Fruit fly (Drosophila melanogaster): ENCODE measurements around the gene MED30.
A peak's percentile ranks its signal among the peaks of the same experiment; 100 is the strongest.

The MED30 gene

dm6 chr3L:633272-634254 lies 20.3 kb downstream of the MED30 start (continued):
- TF ChIP-seq CG43689 (GFP tag; IDR thresholded peaks at IDR 0.05) (no peak; the same call in 1 of the 2 replicates), p53 (GFP tag; optimal IDR thresholded peaks at IDR 0.05) (peak; percentile 70), sens (GFP tag) (peak; percentile 97), Rx (GFP tag; IDR thresholded peaks at IDR 0.05) (peak; percentile 81), CG2678 (tag; optimal IDR thresholded peaks at IDR 0.05) (peak; percentile 83), CG7372 (GFP tag; IDR thresholded peaks at IDR 0.05) (peak; percentile 64), CG9932 (GFP tag; IDR thresholded peaks at IDR 0.05) (0 out of 2 replicates have a peak, but pooled peaks have one; percentile 23), CG10543 (GFP tag; optimal IDR thresholded peaks at IDR 0.05) (peak; percentile 17), nerfin-2 (GFP tag; IDR thresholded peaks at IDR 0.05; ENCODE audit: partially characterized antibody) (peak; percentile 27; the same call in 1 of the 2 replicates), pros (GFP tag; optimal IDR thresholded peaks at IDR 0.05) (peak; percentile 35), CG4282 (GFP tag; optimal IDR thresholded peaks at IDR 0.05) (peak; percentile 12), gfzf (GFP tag; optimal IDR thresholded peaks at IDR 0.05) (no peak), tin (GFP tag; optimal IDR thresholded peaks at IDR 0.05) (peak; percentile 77), toy (GFP tag; IDR thresholded peaks at IDR 0.05) (0 out of 2 replicates have a peak, but pooled peaks have one; percentile 17), CG15269 (tag; optimal IDR thresholded peaks at IDR 0.05) (peak; percentile 72), CG4328 (GFP tag; optimal IDR thresholded peaks at IDR 0.05) (peak; percentile 59), Taf1 (GFP tag; IDR thresholded peaks at IDR 0.05) (0 out of 2 replicates have a peak, but pooled peaks have one; percentile 24), YL-1 (GFP tag; optimal IDR thresholded peaks at IDR 0.05) (peak; percentile 30), unpg (GFP tag; optimal IDR thresholded peaks at IDR 0.05) (peak; percentile 88), her (GFP tag; optimal IDR thresholded peaks at IDR 0.05) (peak; percentile 71), Dek (tag; optimal IDR thresholded peaks at IDR 0.05) (peak; percentile 67), Atf-2 (GFP tag; optimal IDR thresholded peaks at IDR 0.05) (peak; percentile 90), cato (GFP tag; optimal IDR thresholded peaks at IDR 0.05; ENCODE audit: borderline replicate concordance) (peak; percentile 85), crol (GFP tag; IDR thresholded peaks at IDR 0.05) (peak; percentile 34; the same call in 1 of the 2 replicates), CG17359 (tag; optimal IDR thresholded peaks at IDR 0.05) (peak; percentile 89), CG13296 (GFP tag; optimal IDR thresholded peaks at IDR 0.05) (no peak), CG12299 (tag; optimal IDR thresholded peaks at IDR 0.05) (peak; percentile 37), CG17912 (GFP tag; optimal IDR thresholded peaks at IDR 0.05) (peak; percentile 27), CG10366 (GFP tag; IDR thresholded peaks at IDR 0.05) (peak; percentile 82)

dm6 chr3L:632058-632457 lies 21.8 kb downstream of the MED30 start:
- TF ChIP-seq Dip2 (GFP tag; IDR thresholded peaks at IDR 0.05) (no peak), crol (GFP tag; IDR thresholded peaks at IDR 0.05) (peak; percentile 73), HLH4C (GFP tag; IDR thresholded peaks at IDR 0.05; ENCODE audit: partially characterized antibody) (no peak), Gug (GFP tag; IDR thresholded peaks at IDR 0.05) (no peak), zen2 (GFP tag; IDR thresholded peaks at IDR 0.05; ENCODE audit: partially characterized antibody) (no peak), CG7357 (GFP tag; IDR thresholded peaks at IDR 0.05) (no peak), Optix (GFP tag; IDR thresholded peaks at IDR 0.05) (no peak), CG8478 (optimal IDR thresholded peaks at IDR 0.05) (no peak), CG18599 (GFP tag; optimal IDR thresholded peaks at IDR 0.05) (peak; percentile 15), CG7928 (GFP tag; optimal IDR thresholded peaks at IDR 0.05) (no peak), CG32767 (GFP tag; IDR thresholded peaks at IDR 0.05) (0 out of 2 replicates have a peak, but pooled peaks have one; percentile 11), croc (GFP tag; conservative IDR thresholded peaks at IDR 0.05) (no peak), CG10274 (GFP tag; optimal IDR thresholded peaks at IDR 0.05) (no peak), sd (tag; optimal IDR thresholded peaks at IDR 0.05) (peak; percentile 70), Dek (tag; optimal IDR thresholded peaks at IDR 0.05) (no peak), Atf6 (GFP tag; IDR thresholded peaks at IDR 0.05) (peak; percentile 12; the same call in 1 of the 2 replicates), PHDP (tag; optimal IDR thresholded peaks at IDR 0.05) (no peak), Deaf1 (tag; optimal IDR thresholded peaks at IDR 0.05) (peak; percentile 11), Hr51 (GFP tag; optimal IDR thresholded peaks at IDR 0.05) (no peak), CG13296 (GFP tag; optimal IDR thresholded peaks at IDR 0.05) (no peak), fru (optimal IDR thresholded peaks at IDR 0.05) (no peak), ranshi (GFP tag; IDR thresholded peaks at IDR 0.05) (no peak), CG2116 (GFP tag; optimal IDR thresholded peaks at IDR 0.05) (no peak)

Measured in whole organism, embryonic.